Worm (Caenorhabditis elegans): ENCODE measurements around the gene F10D2.10.

DNA sequence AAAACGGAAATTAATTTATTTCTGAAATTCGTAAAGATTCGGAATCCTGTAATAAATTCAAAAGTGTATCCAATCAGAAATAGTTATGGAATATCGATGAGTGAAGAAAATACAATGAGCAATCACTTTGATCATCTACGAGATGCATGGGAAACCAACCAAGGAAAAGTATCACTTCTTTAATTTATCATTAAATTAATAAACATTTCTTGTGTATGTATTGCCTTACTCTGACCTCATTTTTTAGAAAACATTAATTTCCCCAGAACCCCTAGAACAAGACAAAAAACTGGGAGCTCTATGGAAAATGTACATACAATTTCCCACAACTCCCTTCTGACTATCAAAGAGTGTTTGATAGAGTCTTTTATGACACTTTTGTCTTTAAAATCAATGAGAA lies 22.0 kb downstream of the F10D2.10 start, which contains the start of gene F10D2.16:
- TF ChIP-seq elt-3 (tag; optimal IDR thresholded peaks at IDR 0.05) (no peak), skn-1 (tag; optimal IDR thresholded peaks at IDR 0.05) (no peak), ces-1 (GFP tag; optimal IDR thresholded peaks at IDR 0.05) (no peak), fkh-10 (GFP tag; optimal IDR thresholded peaks at IDR 0.05) (no peak), nhr-76 (tag; optimal IDR thresholded peaks at IDR 0.05) (no peak), snpc-4 (tag; optimal IDR thresholded peaks at IDR 0.05) (no peak), ztf-11 (tag; optimal IDR thresholded peaks at IDR 0.05) (no peak), nhr-12 (tag; optimal IDR thresholded peaks at IDR 0.05) (no peak), zip-4 (GFP tag; optimal IDR thresholded peaks at IDR 0.05) (no peak), Y116A8C.19 (tag; optimal IDR thresholded peaks at IDR 0.05; ENCODE audit: borderline replicate concordance) (no peak), lin-13 (GFP tag; optimal IDR thresholded peaks at IDR 0.05) (no peak), isw-1 (GFP tag; IDR thresholded peaks at IDR 0.05) (no peak)

Data from whole organism, L1 larva.